Fruit fly (Drosophila melanogaster): ENCODE measurements around the gene Ir68a.

The Ir68a gene

dm6 chr3L:11251721-11252423 is 15.9 kb upstream of the Ir68a start, which contains the start of gene scyl (continued):
- peak; percentile 49 for TF ChIP-seq HHEX (GFP tag; optimal IDR thresholded peaks at IDR 0.05)
- peak in 1 of 2 experiments; percentile 8 for TF ChIP-seq Hr78 (GFP tag; optimal IDR thresholded peaks at IDR 0.05)
- TF ChIP-seq dysf (GFP tag; IDR thresholded peaks at IDR 0.05) = peak; percentile 53; the same call in 1 of the 3 replicates
- TF ChIP-seq fd96Cb (tag; optimal IDR thresholded peaks at IDR 0.05) = no peak
- peak; percentile 24 for TF ChIP-seq CG1529 (GFP tag; optimal IDR thresholded peaks at IDR 0.05)
- no peak for TF ChIP-seq D19A (tag; optimal IDR thresholded peaks at IDR 0.05)
- no peak for TF ChIP-seq CG8765 (GFP tag; IDR thresholded peaks at IDR 0.05)
- no peak for TF ChIP-seq pzg (GFP tag; optimal IDR thresholded peaks at IDR 0.05)
- 0 out of 2 replicates have a peak, but pooled peaks have one; percentile 33 for TF ChIP-seq CG31224 (GFP tag; IDR thresholded peaks at IDR 0.05)
- TF ChIP-seq Med (GFP tag) = peak; percentile 98
- peak; percentile 22 for TF ChIP-seq Mes4 (GFP tag; optimal IDR thresholded peaks at IDR 0.05)
- peak; percentile 51 for TF ChIP-seq CG10366 (GFP tag; IDR thresholded peaks at IDR 0.05)
- peak; percentile 28 for TF ChIP-seq CG12391 (tag; optimal IDR thresholded peaks at IDR 0.05)
- no peak for TF ChIP-seq CG17612 (GFP tag; IDR thresholded peaks at IDR 0.05)
- TF ChIP-seq Nf-YA (GFP tag; IDR thresholded peaks at IDR 0.05) = peak; percentile 33; the same call in 1 of the 2 replicates
- no peak for TF ChIP-seq Hr3 (GFP tag; optimal IDR thresholded peaks at IDR 0.05)
- TF ChIP-seq danr (GFP tag; IDR thresholded peaks at IDR 0.05) = no peak
- no peak for TF ChIP-seq CG2889 (GFP tag; IDR thresholded peaks at IDR 0.05)
- peak; percentile 67 for TF ChIP-seq CG4707 (GFP tag; optimal IDR thresholded peaks at IDR 0.05)
- TF ChIP-seq chinmo (GFP tag; IDR thresholded peaks at IDR 0.05; ENCODE audit: partially characterized antibody) = peak; percentile 96; the same call in 3 of the 4 replicates
- TF ChIP-seq peb (GFP tag; IDR thresholded peaks at IDR 0.05) = peak; percentile 37; the same call in 1 of the 2 replicates
- no peak for TF ChIP-seq CG13424 (tag; optimal IDR thresholded peaks at IDR 0.05)
- no peak; the same call in 2 of the 3 replicates for TF ChIP-seq CG16813 (GFP tag; IDR thresholded peaks at IDR 0.05; ENCODE audit: partially characterized antibody)
- no peak for TF ChIP-seq CG9817 (tag; optimal IDR thresholded peaks at IDR 0.05)
- peak; percentile 57; the same call in 2 of the 4 replicates for TF ChIP-seq Gug (GFP tag; IDR thresholded peaks at IDR 0.05)
- TF ChIP-seq Sry-β (GFP tag; optimal IDR thresholded peaks at IDR 0.05) = peak; percentile 45
- peak; percentile 50 for TF ChIP-seq NK7.1 (GFP tag; optimal IDR thresholded peaks at IDR 0.05)
- TF ChIP-seq ken (GFP tag; IDR thresholded peaks at IDR 0.05) = peak; percentile 66; the same call in 2 of the 3 replicates
- no peak for TF ChIP-seq Elba2 (GFP tag; optimal IDR thresholded peaks at IDR 0.05)
- TF ChIP-seq eve (GFP tag; optimal IDR thresholded peaks at IDR 0.05) = no peak
- peak; percentile 49 for TF ChIP-seq CG12659 (GFP tag; optimal IDR thresholded peaks at IDR 0.05)
- TF ChIP-seq CG14014 (GFP tag; IDR thresholded peaks at IDR 0.05) = peak; percentile 40; the same call in 1 of the 2 replicates
- no peak for TF ChIP-seq CG9437 (GFP tag; optimal IDR thresholded peaks at IDR 0.05)
- peak; percentile 16; the same call in 1 of the 2 replicates for TF ChIP-seq nerfin-2 (GFP tag; IDR thresholded peaks at IDR 0.05; ENCODE audit: partially characterized antibody)
- no peak for TF ChIP-seq BEAF-32 (GFP tag; optimal IDR thresholded peaks at IDR 0.05)
- peak; percentile 65 for TF ChIP-seq CG17359 (tag; optimal IDR thresholded peaks at IDR 0.05)
- peak; percentile 80 for TF ChIP-seq NFAT (GFP tag; IDR thresholded peaks at IDR 0.05)
- peak; percentile 32; the same call in 1 of the 2 replicates for TF ChIP-seq CG14441 (GFP tag; IDR thresholded peaks at IDR 0.05)
- TF ChIP-seq MTF-1 (GFP tag; optimal IDR thresholded peaks at IDR 0.05; ENCODE audit: borderline replicate concordance) = peak; percentile 83
- no peak for TF ChIP-seq CG31441 (GFP tag; IDR thresholded peaks at IDR 0.05)
- TF ChIP-seq Dll (GFP tag; IDR thresholded peaks at IDR 0.05; ENCODE audit: partially characterized antibody) = peak; percentile 54; the same call in 3 of the 4 replicates
- peak; percentile 65 for TF ChIP-seq CG18599 (GFP tag; optimal IDR thresholded peaks at IDR 0.05)
- peak; percentile 94 for TF ChIP-seq yki (optimal IDR thresholded peaks at IDR 0.05)
- peak; percentile 81 for TF ChIP-seq Bgb (GFP tag; IDR thresholded peaks at IDR 0.05; ENCODE audit: partially characterized antibody)
- TF ChIP-seq CG8359 (GFP tag; optimal IDR thresholded peaks at IDR 0.05; ENCODE audit: borderline replicate concordance) = peak; percentile 4
- no peak for TF ChIP-seq emc (GFP tag; optimal IDR thresholded peaks at IDR 0.05)
- TF ChIP-seq CG12236 (GFP tag; optimal IDR thresholded peaks at IDR 0.05) = no peak
- peak; percentile 15 for TF ChIP-seq Max (GFP tag; optimal IDR thresholded peaks at IDR 0.05)

Measured in whole organism, embryonic.